Fruit fly (Drosophila melanogaster): ENCODE results near the gene DIP-iota.

DIP-iota gene

dm6 chr2L:6667719-6668325 lies 46.3 kb upstream of the DIP-iota start, which contains the start of gene Galt (continued):
- TF ChIP-seq ranshi (GFP tag; IDR thresholded peaks at IDR 0.05) (peak; percentile 35; the same call in 1 of the 2 replicates), CG9876 (GFP tag; optimal IDR thresholded peaks at IDR 0.05) (no peak), ftz-f1 (GFP tag; optimal IDR thresholded peaks at IDR 0.05) (peak; percentile 22), CG16779 (GFP tag; IDR thresholded peaks at IDR 0.05) (no peak), NC2α (GFP tag; optimal IDR thresholded peaks at IDR 0.05) (no peak), CHES-1-like (GFP tag; optimal IDR thresholded peaks at IDR 0.05) (no peak), Sry-β (GFP tag; optimal IDR thresholded peaks at IDR 0.05) (peak; percentile 76), jumu (GFP tag; optimal IDR thresholded peaks at IDR 0.05) (no peak), gsb (GFP tag; IDR thresholded peaks at IDR 0.05) (no peak), ewg (GFP tag; optimal IDR thresholded peaks at IDR 0.05) (no peak), CG11723 (GFP tag; optimal IDR thresholded peaks at IDR 0.05) (no peak), sc (optimal IDR thresholded peaks at IDR 0.05) (no peak), sc (GFP tag; optimal IDR thresholded peaks at IDR 0.05) (no peak), MBD-R2 (GFP tag; IDR thresholded peaks at IDR 0.05) (peak; percentile 74), dysf (GFP tag; IDR thresholded peaks at IDR 0.05) (peak; percentile 24; the same call in 1 of the 3 replicates), CG3065 (GFP tag; optimal IDR thresholded peaks at IDR 0.05) (no peak), ind (GFP tag; optimal IDR thresholded peaks at IDR 0.05) (no peak), CG15011 (GFP tag; optimal IDR thresholded peaks at IDR 0.05) (no peak), CG3838 (GFP tag; optimal IDR thresholded peaks at IDR 0.05) (no peak), Lhr (GFP tag; optimal IDR thresholded peaks at IDR 0.05) (peak; percentile 5), CG15269 (tag; optimal IDR thresholded peaks at IDR 0.05) (no peak), kni (GFP tag; optimal IDR thresholded peaks at IDR 0.05) (peak; percentile 57), CG1792 (GFP tag; optimal IDR thresholded peaks at IDR 0.05) (no peak), org-1 (GFP tag; optimal IDR thresholded peaks at IDR 0.05) (no peak), Dbx (GFP tag; IDR thresholded peaks at IDR 0.05) (no peak; the same call in 2 of the 3 replicates), Scr (GFP tag; IDR thresholded peaks at IDR 0.05; ENCODE audit: partially characterized antibody) (peak; percentile 77), CG9817 (tag; optimal IDR thresholded peaks at IDR 0.05) (peak; percentile 31), Ada2b (GFP tag; IDR thresholded peaks at IDR 0.05) (peak; percentile 21; the same call in 1 of the 2 replicates), abd-A (tag; optimal IDR thresholded peaks at IDR 0.05) (no peak), cas (GFP tag; IDR thresholded peaks at IDR 0.05) (no peak), CG14441 (GFP tag; IDR thresholded peaks at IDR 0.05) (no peak), nerfin-2 (GFP tag; IDR thresholded peaks at IDR 0.05; ENCODE audit: partially characterized antibody) (peak; percentile 86), CG12299 (tag; optimal IDR thresholded peaks at IDR 0.05) (peak; percentile 56), CG11560 (tag; IDR thresholded peaks at IDR 0.05) (no peak), CG3995 (GFP tag; optimal IDR thresholded peaks at IDR 0.05) (no peak), CG4404 (GFP tag; IDR thresholded peaks at IDR 0.05) (no peak), chn (GFP tag; optimal IDR thresholded peaks at IDR 0.05) (no peak), vvl (GFP tag; IDR thresholded peaks at IDR 0.05) (peak; percentile 51; the same call in 1 of the 2 replicates), CG15073 (GFP tag; optimal IDR thresholded peaks at IDR 0.05) (no peak), wek (GFP tag; optimal IDR thresholded peaks at IDR 0.05) (peak; percentile 39), ssp (GFP tag; IDR thresholded peaks at IDR 0.05) (no peak), CG1233 (GFP tag; optimal IDR thresholded peaks at IDR 0.05) (peak; percentile 46), Eip74EF (GFP tag; optimal IDR thresholded peaks at IDR 0.05) (peak in 1 of 2 experiments; percentile 24), Fer1 (GFP tag; optimal IDR thresholded peaks at IDR 0.05) (peak; percentile 68), pan (optimal IDR thresholded peaks at IDR 0.05) (no peak), pan (GFP tag; optimal IDR thresholded peaks at IDR 0.05 in 1 of 2, IDR thresholded peaks at IDR 0.05 in 1 of 2) (peak in 1 of 2 experiments; percentile 29), Ets97D (GFP tag; optimal IDR thresholded peaks at IDR 0.05) (no peak), klu (GFP tag; IDR thresholded peaks at IDR 0.05) (no peak), ro (GFP tag; IDR thresholded peaks at IDR 0.05) (no peak), CG32532 (GFP tag; IDR thresholded peaks at IDR 0.05) (peak; percentile 12; the same call in 1 of the 2 replicates), Max (GFP tag; optimal IDR thresholded peaks at IDR 0.05) (peak; percentile 30)
